Worm (Caenorhabditis elegans) whole organism, L2 larva: ENCODE results near the gene W02H3.1.

Source experiments
- R02D3.7 ChIP-seq: fragments of 150-350 bp; optimal IDR thresholded peaks from 2 replicates; lab custom pipeline; 2014; ENCODE audit warnings: missing biosample characterization, missing genetic modification characterization
- ceh-82 ChIP-seq: fragments of 150-350 bp; optimal IDR thresholded peaks from 2 replicates; lab custom pipeline; 2014; ENCODE audit warnings: missing biosample characterization, missing genetic modification characterization
- lin-39 ChIP-seq: fragments of 150-350 bp; optimal IDR thresholded peaks from 2 replicates; lab custom pipeline; 2014; ENCODE audit warnings: missing biosample characterization, missing genetic modification reagents, missing genetic modification characterization
- mab-5 ChIP-seq: fragments of 150-350 bp; optimal IDR thresholded peaks from 2 replicates; lab custom pipeline; 2014; ENCODE audit warnings: missing biosample characterization, missing genetic modification characterization
- mdl-1 ChIP-seq, 2 experiments: fragments of 150-350 bp in 1 of 2; sonication (generic microtip) in 1 of 2; optimal IDR thresholded peaks; 2 replicates each; lab custom pipeline; 2017; ENCODE audit warnings: missing biosample characterization in 2 of 2, missing genetic modification characterization in 2 of 2
- nhr-11 ChIP-seq: fragments of 150-350 bp; optimal IDR thresholded peaks from 2 replicates; lab custom pipeline; 2014; ENCODE audit warnings: missing biosample characterization, missing genetic modification characterization
- nhr-12 ChIP-seq: fragments of 150-350 bp; optimal IDR thresholded peaks from 2 replicates; lab custom pipeline; 2014; ENCODE audit warnings: missing biosample characterization, missing genetic modification characterization
- nhr-23 ChIP-seq: fragments of 150-350 bp; optimal IDR thresholded peaks from 2 replicates; lab custom pipeline; 2014; ENCODE audit warnings: missing biosample characterization, missing genetic modification reagents, missing genetic modification characterization
- nhr-6 ChIP-seq: fragments of 150-350 bp; optimal IDR thresholded peaks from 2 replicates; lab custom pipeline; 2014; ENCODE audit warnings: missing biosample characterization, missing genetic modification characterization
- skn-1 ChIP-seq: sonication (generic microtip); optimal IDR thresholded peaks from 2 replicates; lab custom pipeline; 2017; ENCODE audit warnings: missing biosample characterization, missing genetic modification characterization
- sma-9 ChIP-seq, 2 experiments: fragments of 150-350 bp in 1 of 2; sonication (generic microtip) in 1 of 2; optimal IDR thresholded peaks; 2 replicates each; lab custom pipeline; 2014 to 2016; ENCODE audit warnings: missing genetic modification characterization in 2 of 2, mild to moderate bottlenecking in 1 of 2, missing biosample characterization in 1 of 2, missing compliant biosample characterization in 1 of 2, missing genetic modification reagents in 1 of 2, moderate library complexity in 1 of 2
- zag-1 ChIP-seq: fragments of 150-350 bp; optimal IDR thresholded peaks from 2 replicates; lab custom pipeline; 2014; ENCODE audit warnings: missing biosample characterization, missing genetic modification characterization

ce11 chrX:11061904-11062303 is 43.4 kb downstream of the W02H3.1 start, which contains the start of gene lpr-5:
- no peak for TF ChIP-seq R02D3.7 (tag; lab: Kevin White, UChicago)
- no peak for TF ChIP-seq skn-1 (tag; lab: Kevin White, UChicago)
- no peak for TF ChIP-seq zag-1 (tag; lab: Kevin White, UChicago)
- no peak for TF ChIP-seq nhr-11
- TF ChIP-seq nhr-12, result no peak
- TF ChIP-seq mdl-1 (tag; optimal IDR thresholded peaks at IDR 0.05; lab: Kevin White, UChicago), result no peak
- no peak for TF ChIP-seq nhr-23 (tag; lab: Kevin White, UChicago)
- no peak for TF ChIP-seq sma-9 (GFP tag; optimal IDR thresholded peaks at IDR 0.05; lab: Kevin White, UChicago)
- no peak for TF ChIP-seq sma-9 (tag; optimal IDR thresholded peaks at IDR 0.05; lab: Kevin White, UChicago)
- no peak for TF ChIP-seq lin-39 (tag; lab: Kevin White, UChicago)
- no peak for TF ChIP-seq nhr-6 (tag; lab: Kevin White, UChicago)
- TF ChIP-seq ceh-82 (tag; lab: Kevin White, UChicago), result no peak
- no peak for TF ChIP-seq mab-5 (tag; lab: Kevin White, UChicago)
